Worm (Caenorhabditis elegans) whole organism, L2 larva: ENCODE measurements around the gene kdin-1.

Experiments
- F13H6.1 ChIP-seq: sonication (generic microtip); optimal IDR thresholded peaks from 2 replicates; lab custom pipeline; 2016; ENCODE audit warnings: missing genetic modification characterization, missing compliant biosample characterization
- R02D3.7 ChIP-seq: fragments of 150-350 bp; optimal IDR thresholded peaks from 2 replicates; lab custom pipeline; 2014; ENCODE audit warnings: missing biosample characterization, missing genetic modification characterization
- Y55F3AM.14 ChIP-seq: fragments of 200-800 bp; sonication (Bioruptor generic); optimal IDR thresholded peaks from 2 replicates; lab custom pipeline; 2018; ENCODE audit warnings: mild to moderate bottlenecking, missing genetic modification characterization, missing compliant biosample characterization
- ZK546.5 ChIP-seq: sonication (generic microtip); optimal IDR thresholded peaks from 2 replicates; lab custom pipeline; 2017; ENCODE audit warnings: missing biosample characterization, missing genetic modification characterization
- alr-1 ChIP-seq: fragments of 150-350 bp; optimal IDR thresholded peaks from 2 replicates; lab custom pipeline; 2014; ENCODE audit warnings: missing biosample characterization, missing genetic modification characterization
- aly-2 ChIP-seq: fragments of 150-350 bp; optimal IDR thresholded peaks from 2 replicates; lab custom pipeline; 2014; ENCODE audit warnings: missing biosample characterization, missing genetic modification characterization
- ama-1 ChIP-seq: fragments of 150-350 bp; optimal IDR thresholded peaks from 2 replicates; lab custom pipeline; 2018; ENCODE audit warnings: inconsistent platforms
- blmp-1 ChIP-seq: sonication (generic microtip); optimal IDR thresholded peaks from 2 replicates; lab custom pipeline; 2017; ENCODE audit warnings: missing genetic modification characterization, mild to moderate bottlenecking, missing compliant biosample characterization, antibody characterized with exemption, moderate library complexity; ENCODE audit not compliant: insufficient read depth
- ceh-16 ChIP-seq: fragments of 150-350 bp; optimal IDR thresholded peaks from 2 replicates; lab custom pipeline; 2014; ENCODE audit warnings: missing biosample characterization, missing genetic modification characterization
- ceh-82 ChIP-seq: fragments of 150-350 bp; optimal IDR thresholded peaks from 2 replicates; lab custom pipeline; 2014; ENCODE audit warnings: missing biosample characterization, missing genetic modification characterization
- crh-2 ChIP-seq: sonication (generic microtip); optimal IDR thresholded peaks from 2 replicates; lab custom pipeline; 2017; ENCODE audit warnings: missing biosample characterization, missing genetic modification characterization
- dmd-4 ChIP-seq: sonication (generic microtip); optimal IDR thresholded peaks from 2 replicates; lab custom pipeline; 2017; ENCODE audit warnings: missing biosample characterization, missing genetic modification characterization
- egl-27 ChIP-seq: sonication (generic microtip); optimal IDR thresholded peaks from 3 replicates; lab custom pipeline; 2017; ENCODE audit warnings: missing biosample characterization, missing genetic modification reagents, missing genetic modification characterization
- elt-1 ChIP-seq: fragments of 150-350 bp; optimal IDR thresholded peaks from 2 replicates; lab custom pipeline; 2014; ENCODE audit warnings: missing biosample characterization, missing genetic modification characterization
- elt-3 ChIP-seq: sonication (generic microtip); optimal IDR thresholded peaks from 2 replicates; lab custom pipeline; 2017; ENCODE audit warnings: missing biosample characterization, missing genetic modification characterization
- fos-1 ChIP-seq: fragments of 150-350 bp; optimal IDR thresholded peaks from 2 replicates; lab custom pipeline; 2014; ENCODE audit warnings: missing biosample characterization, missing genetic modification characterization
- gmeb-1 ChIP-seq: fragments of 150-350 bp; optimal IDR thresholded peaks from 2 replicates; lab custom pipeline; 2014; ENCODE audit warnings: missing biosample characterization, missing genetic modification characterization
- lin-11 ChIP-seq: fragments of 150-350 bp; sonication (generic microtip); optimal IDR thresholded peaks from 2 replicates; lab custom pipeline; 2014; ENCODE audit warnings: missing biosample characterization, missing genetic modification characterization, inconsistent platforms, mixed read lengths
- lin-13 ChIP-seq: fragments of 150-350 bp; optimal IDR thresholded peaks from 2 replicates; lab custom pipeline; 2014; ENCODE audit warnings: missing biosample characterization, missing genetic modification reagents, missing genetic modification characterization
- lin-39 ChIP-seq: fragments of 150-350 bp; optimal IDR thresholded peaks from 2 replicates; lab custom pipeline; 2014; ENCODE audit warnings: missing biosample characterization, missing genetic modification reagents, missing genetic modification characterization
- lsy-2 ChIP-seq, 2 experiments: fragments of 150-350 bp in 1 of 2; sonication (generic microtip) in 1 of 2; optimal IDR thresholded peaks; 2 replicates each; lab custom pipeline; 2014 to 2017; ENCODE audit warnings: missing biosample characterization in 2 of 2, missing genetic modification characterization in 2 of 2
- mab-5 ChIP-seq: fragments of 150-350 bp; optimal IDR thresholded peaks from 2 replicates; lab custom pipeline; 2014; ENCODE audit warnings: missing biosample characterization, missing genetic modification characterization
- mbf-1 ChIP-seq: sonication (generic microtip); optimal IDR thresholded peaks from 2 replicates; lab custom pipeline; 2017; ENCODE audit warnings: missing biosample characterization, missing genetic modification characterization
- mdl-1 ChIP-seq, 2 experiments: fragments of 150-350 bp in 1 of 2; sonication (generic microtip) in 1 of 2; optimal IDR thresholded peaks; 2 replicates each; lab custom pipeline; 2017; ENCODE audit warnings: missing biosample characterization in 2 of 2, missing genetic modification characterization in 2 of 2
- nhr-10 ChIP-seq: sonication (generic microtip); optimal IDR thresholded peaks from 2 replicates; lab custom pipeline; 2017; ENCODE audit warnings: missing biosample characterization, missing genetic modification characterization
- nhr-11 ChIP-seq: fragments of 150-350 bp; optimal IDR thresholded peaks from 2 replicates; lab custom pipeline; 2014; ENCODE audit warnings: missing biosample characterization, missing genetic modification characterization
- nhr-12 ChIP-seq: fragments of 150-350 bp; optimal IDR thresholded peaks from 2 replicates; lab custom pipeline; 2014; ENCODE audit warnings: missing biosample characterization, missing genetic modification characterization
- nhr-129 ChIP-seq: fragments of 150-350 bp; optimal IDR thresholded peaks from 2 replicates; lab custom pipeline; 2014; ENCODE audit warnings: missing biosample characterization, missing genetic modification characterization
- nhr-237 ChIP-seq: fragments of 150-350 bp; optimal IDR thresholded peaks from 2 replicates; lab custom pipeline; 2014; ENCODE audit warnings: missing biosample characterization, missing genetic modification characterization
- nhr-25 ChIP-seq: fragments of 150-350 bp; sonication (generic microtip); optimal IDR thresholded peaks from 3 replicates; lab custom pipeline; 2014; ENCODE audit warnings: missing biosample characterization, missing genetic modification characterization
- nhr-77 ChIP-seq: fragments of 150-350 bp; optimal IDR thresholded peaks from 2 replicates; lab custom pipeline; 2014; ENCODE audit warnings: missing biosample characterization, missing genetic modification characterization
- peb-1 ChIP-seq: fragments of 150-350 bp; optimal IDR thresholded peaks from 2 replicates; lab custom pipeline; 2014; ENCODE audit warnings: missing biosample characterization, missing genetic modification characterization
- sem-4 ChIP-seq: fragments of 150-350 bp; optimal IDR thresholded peaks from 2 replicates; lab custom pipeline; 2014; ENCODE audit warnings: missing biosample characterization, missing genetic modification reagents, missing genetic modification characterization
- skn-1 ChIP-seq: sonication (generic microtip); optimal IDR thresholded peaks from 2 replicates; lab custom pipeline; 2017; ENCODE audit warnings: missing biosample characterization, missing genetic modification characterization
- sma-3 ChIP-seq: sonication (generic microtip); optimal IDR thresholded peaks from 2 replicates; lab custom pipeline; 2016; ENCODE audit warnings: missing genetic modification reagents, missing genetic modification characterization, missing compliant biosample characterization
- sma-9 ChIP-seq, 2 experiments: fragments of 150-350 bp in 1 of 2; sonication (generic microtip) in 1 of 2; optimal IDR thresholded peaks; 2 replicates each; lab custom pipeline; 2014 to 2016; ENCODE audit warnings: missing genetic modification characterization in 2 of 2, mild to moderate bottlenecking in 1 of 2, missing biosample characterization in 1 of 2, missing compliant biosample characterization in 1 of 2, missing genetic modification reagents in 1 of 2, moderate library complexity in 1 of 2
- snpc-4 ChIP-seq: fragments of 150-350 bp; optimal IDR thresholded peaks from 2 replicates; lab custom pipeline; 2014; ENCODE audit warnings: missing biosample characterization, missing genetic modification characterization
- unc-39 ChIP-seq: fragments of 150-350 bp; optimal IDR thresholded peaks from 2 replicates; lab custom pipeline; 2014; ENCODE audit warnings: missing biosample characterization, missing genetic modification characterization
- unc-55 ChIP-seq: fragments of 150-350 bp; sonication (generic microtip); optimal IDR thresholded peaks from 3 replicates; lab custom pipeline; 2014; ENCODE audit warnings: missing biosample characterization, missing genetic modification reagents, missing genetic modification characterization
- unc-62 ChIP-seq: fragments of 150-350 bp; optimal IDR thresholded peaks from 2 replicates; lab custom pipeline; 2014; ENCODE audit warnings: missing biosample characterization, missing genetic modification reagents, missing genetic modification characterization
- ztf-1 ChIP-seq: fragments of 200-800 bp; sonication (Bioruptor generic); conservative IDR thresholded peaks from 2 replicates; pipeline ENCODE4 v1.3.6; 2022; ENCODE audit warnings: missing genetic modification characterization, missing compliant biosample characterization
- ztf-4 ChIP-seq: fragments of 150-350 bp; optimal IDR thresholded peaks from 2 replicates; lab custom pipeline; 2014; ENCODE audit warnings: missing biosample characterization, missing genetic modification characterization

Gene kdin-1

ce11 chrIV:11027560-11027959 is 10.9 kb upstream of the kdin-1 start (continued):
- TF ChIP-seq sma-9 (GFP tag; optimal IDR thresholded peaks at IDR 0.05; lab: Kevin White, UChicago) (peak; percentile 90), sma-9 (tag; optimal IDR thresholded peaks at IDR 0.05; lab: Kevin White, UChicago) (no peak), blmp-1 (tag; lab: Kevin White, UChicago) (peak; percentile 30), egl-27 (peak; percentile 84), unc-55 (GFP tag; lab: Kevin White, UChicago) (peak; percentile 87), nhr-25 (tag; lab: Kevin White, UChicago) (peak; percentile 73), sma-3 (GFP tag; lab: Kevin White, UChicago) (peak; percentile 89), ztf-4 (tag; lab: Kevin White, UChicago) (peak; percentile 75), mab-5 (peak; percentile 42), mbf-1 (tag; lab: Kevin White, UChicago) (no peak), nhr-10 (tag; lab: Kevin White, UChicago) (no peak), lin-13 (peak; percentile 80), aly-2 (tag; lab: Kevin White, UChicago) (no peak), nhr-129 (peak; percentile 95), Y55F3AM.14 (GFP tag; lab: Kevin White, UChicago) (peak; percentile 53), ceh-82 (tag; lab: Kevin White, UChicago) (no peak), ama-1 (lab: Kevin White, UChicago) (peak; percentile 97)
- TF ChIP-seq, all 48 proteins: peak for 28

- TF ChIP-seq nhr-77 (tag; lab: Kevin White, UChicago) (no peak), crh-2 (tag; lab: Kevin White, UChicago) (peak; percentile 19), sma-9 (GFP tag; optimal IDR thresholded peaks at IDR 0.05; lab: Kevin White, UChicago) (peak; percentile 66), sma-9 (tag; optimal IDR thresholded peaks at IDR 0.05; lab: Kevin White, UChicago) (no peak), F13H6.1 (tag; lab: Kevin White, UChicago) (no peak), nhr-10 (tag; lab: Kevin White, UChicago) (no peak)
Measured at ce11 chrIV:11029412-11029811, 9.0 kb upstream of the kdin-1 start, which contains the start of gene hrg-5. Gene hrg-5 (minus strand): TSS chrIV:11029428.

- no peak for TF ChIP-seq mbf-1 (tag; lab: Kevin White, UChicago)
- no peak for TF ChIP-seq dmd-4 (tag; lab: Kevin White, UChicago)
- no peak for TF ChIP-seq peb-1 (tag; lab: Kevin White, UChicago)
- no peak for TF ChIP-seq ceh-16 (tag; lab: Kevin White, UChicago)
- no peak for TF ChIP-seq mab-5
- TF ChIP-seq lin-39 (tag; lab: Kevin White, UChicago) = no peak
- no peak for TF ChIP-seq sem-4 (tag; lab: Kevin White, UChicago)
- TF ChIP-seq sma-9 (GFP tag; optimal IDR thresholded peaks at IDR 0.05; lab: Kevin White, UChicago) = no peak
- no peak for TF ChIP-seq sma-9 (tag; optimal IDR thresholded peaks at IDR 0.05; lab: Kevin White, UChicago)
- TF ChIP-seq unc-39 (tag; lab: Kevin White, UChicago) = no peak
- no peak for TF ChIP-seq gmeb-1
- TF ChIP-seq aly-2 (tag; lab: Kevin White, UChicago) = no peak
Measured at ce11 chrIV:11030117-11030516, 8.3 kb upstream of the kdin-1 start.

DNA sequence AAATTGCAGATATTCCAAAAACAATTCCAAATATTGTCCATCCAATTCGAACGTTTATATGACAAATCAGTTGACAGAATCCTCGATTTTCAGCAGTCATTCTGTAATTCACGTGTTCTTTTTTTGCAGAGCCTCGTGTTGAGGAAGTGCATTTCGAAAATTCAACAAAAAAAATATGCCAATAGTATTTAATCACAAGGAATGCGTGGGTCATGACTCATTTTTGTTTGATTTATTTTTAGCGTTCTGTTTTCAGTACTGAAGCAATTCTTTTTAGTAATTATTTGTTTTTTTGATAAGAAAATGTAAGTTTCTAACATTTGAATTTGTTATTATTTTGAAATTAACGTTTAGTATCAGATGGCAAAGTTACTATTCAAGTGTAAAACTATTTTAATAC is 7.6 kb upstream of the kdin-1 start, which contains the start of gene hrg-4:
hrg-4 (minus strand) TSS at position 101 of the 400 bp plus-strand sequence.
- TF ChIP-seq alr-1 (tag; lab: Kevin White, UChicago) (no peak), lsy-2 (tag; optimal IDR thresholded peaks at IDR 0.05; lab: Kevin White, UChicago) (no peak)

DNA sequence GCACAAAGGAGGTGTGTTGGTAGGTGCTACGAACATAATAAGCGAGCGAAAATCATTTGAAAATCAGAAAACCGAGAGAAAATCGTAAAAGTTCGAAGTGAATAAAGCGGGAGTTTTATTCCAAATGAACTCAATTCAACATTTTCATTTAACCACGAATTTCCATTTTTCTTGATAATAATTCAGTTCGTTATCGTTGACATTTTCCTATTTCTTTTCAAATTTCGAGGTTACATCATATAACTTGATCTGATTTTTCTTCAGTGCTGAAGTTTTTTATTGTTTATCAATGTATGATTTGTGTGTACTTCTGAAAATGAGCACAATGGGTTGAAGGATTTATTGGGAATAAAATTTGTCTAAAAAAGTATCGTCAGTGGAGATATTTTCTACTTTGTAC is 6.8 kb upstream of the kdin-1 start:
- TF ChIP-seq nhr-237 (tag; lab: Kevin White, UChicago) (no peak), lin-39 (tag; lab: Kevin White, UChicago) (no peak), aly-2 (tag; lab: Kevin White, UChicago) (no peak), lsy-2 (tag; optimal IDR thresholded peaks at IDR 0.05; lab: Kevin White, UChicago) (no peak), unc-62 (GFP tag; lab: Kevin White, UChicago) (no peak), ama-1 (lab: Kevin White, UChicago) (no peak), lin-13 (no peak), dmd-4 (tag; lab: Kevin White, UChicago) (no peak), nhr-25 (tag; lab: Kevin White, UChicago) (no peak), nhr-77 (tag; lab: Kevin White, UChicago) (no peak), ztf-1 (no peak), ztf-4 (tag; lab: Kevin White, UChicago) (no peak), unc-55 (GFP tag; lab: Kevin White, UChicago) (no peak), sma-9 (GFP tag; optimal IDR thresholded peaks at IDR 0.05; lab: Kevin White, UChicago) (no peak), sma-9 (tag; optimal IDR thresholded peaks at IDR 0.05; lab: Kevin White, UChicago) (no peak), crh-2 (tag; lab: Kevin White, UChicago) (peak; percentile 50), skn-1 (tag; lab: Kevin White, UChicago) (no peak), mbf-1 (tag; lab: Kevin White, UChicago) (no peak), nhr-12 (tag; lab: Kevin White, UChicago) (no peak), elt-1 (no peak), peb-1 (tag; lab: Kevin White, UChicago) (no peak), sma-3 (GFP tag; lab: Kevin White, UChicago) (no peak), R02D3.7 (no peak), mdl-1 (tag; optimal IDR thresholded peaks at IDR 0.05; lab: Kevin White, UChicago) (no peak), elt-3 (no peak), fos-1 (tag; lab: Kevin White, UChicago) (peak; percentile 83), snpc-4 (no peak), lin-11 (tag; lab: Kevin White, UChicago) (no peak), ZK546.5 (tag; lab: Kevin White, UChicago) (no peak), gmeb-1 (peak; percentile 20), nhr-11 (tag; lab: Kevin White, UChicago) (no peak)
